Worm (Caenorhabditis elegans): ENCODE data around the gene Y53C12A.6.

- TF ChIP-seq nhr-48 (tag; optimal IDR thresholded peaks at IDR 0.05) (no peak), ama-1 (optimal IDR thresholded peaks at IDR 0.05) (no peak), dmd-8 (GFP tag; IDR thresholded peaks at IDR 0.05) (no peak), nhr-6 (tag; optimal IDR thresholded peaks at IDR 0.05) (no peak), lin-1 (GFP tag; IDR thresholded peaks at IDR 0.05) (no peak)
Observed at ce11 chrII:9735785-9736184, 18.0 kb upstream of the Y53C12A.6 start.
